Fruit fly (Drosophila melanogaster): ENCODE measurements around the gene mor.

Gene mor

dm6 chr3R:15984483-15985118 is 11.9 kb upstream of the mor start (continued):
- peak; percentile 55 for TF ChIP-seq ara (GFP tag; IDR thresholded peaks at IDR 0.05)
- peak; percentile 13 for TF ChIP-seq CG16863 (GFP tag; optimal IDR thresholded peaks at IDR 0.05)
- TF ChIP-seq PHDP (tag; optimal IDR thresholded peaks at IDR 0.05): peak; percentile 41
- peak; percentile 79 for TF ChIP-seq gem (tag; optimal IDR thresholded peaks at IDR 0.05)
- TF ChIP-seq nau (GFP tag; optimal IDR thresholded peaks at IDR 0.05): peak; percentile 12
- TF ChIP-seq CG16815 (GFP tag; optimal IDR thresholded peaks at IDR 0.05): peak; percentile 10
- TF ChIP-seq CG8924 (tag; optimal IDR thresholded peaks at IDR 0.05): peak; percentile 63
- peak; percentile 69 for TF ChIP-seq CG12391 (tag; optimal IDR thresholded peaks at IDR 0.05)
- TF ChIP-seq CG10366 (GFP tag; IDR thresholded peaks at IDR 0.05): peak; percentile 22; the same call in 1 of the 2 replicates
- TF ChIP-seq zf30C (GFP tag; optimal IDR thresholded peaks at IDR 0.05): peak; percentile 63
- peak; percentile 57 for TF ChIP-seq CoRest (tag; optimal IDR thresholded peaks at IDR 0.05)
- no peak for TF ChIP-seq prd (optimal IDR thresholded peaks at IDR 0.05)
- peak; percentile 64; the same call in 2 of the 3 replicates for TF ChIP-seq prd (GFP tag; IDR thresholded peaks at IDR 0.05)
- TF ChIP-seq CG2116 (GFP tag; optimal IDR thresholded peaks at IDR 0.05): no peak
- TF ChIP-seq nom (GFP tag; optimal IDR thresholded peaks at IDR 0.05): peak; percentile 94
- peak; percentile 41 for TF ChIP-seq exex (tag; optimal IDR thresholded peaks at IDR 0.05)
- peak; percentile 39 for TF ChIP-seq CG12659 (GFP tag; optimal IDR thresholded peaks at IDR 0.05)
- TF ChIP-seq ttk (GFP tag; IDR thresholded peaks at IDR 0.05): no peak; the same call in 1 of the 2 replicates
- TF ChIP-seq CG11695 (GFP tag; IDR thresholded peaks at IDR 0.05): no peak; the same call in 2 of the 3 replicates
- peak; percentile 77 for TF ChIP-seq Nf-YC (tag; optimal IDR thresholded peaks at IDR 0.05)
- 0 out of 2 replicates have a peak, but pooled peaks have one; percentile 17 for TF ChIP-seq nerfin-2 (GFP tag; IDR thresholded peaks at IDR 0.05; ENCODE audit: partially characterized antibody)
- TF ChIP-seq tap (tag; optimal IDR thresholded peaks at IDR 0.05): peak; percentile 11
- TF ChIP-seq danr (GFP tag; IDR thresholded peaks at IDR 0.05): 0 out of 2 replicates have a peak, but pooled peaks have one; percentile 19
- peak; percentile 66 for TF ChIP-seq Med (GFP tag)
- peak; percentile 66 for TF ChIP-seq CG4820 (GFP tag; optimal IDR thresholded peaks at IDR 0.05)
- no peak for TF ChIP-seq crc (GFP tag; optimal IDR thresholded peaks at IDR 0.05)
- no peak for TF ChIP-seq Ets97D (GFP tag; optimal IDR thresholded peaks at IDR 0.05)
- TF ChIP-seq so (GFP tag; IDR thresholded peaks at IDR 0.05): 0 out of 3 replicates have a peak, but pooled peaks have one; percentile 26
- TF ChIP-seq scrt (GFP tag; optimal IDR thresholded peaks at IDR 0.05): peak; percentile 4
- TF ChIP-seq CG11456 (GFP tag; IDR thresholded peaks at IDR 0.05): no peak
- TF ChIP-seq CG10979 (tag; optimal IDR thresholded peaks at IDR 0.05): peak; percentile 76
- TF ChIP-seq tgo (GFP tag; IDR thresholded peaks at IDR 0.05): peak; percentile 39; the same call in 2 of the 3 replicates
- TF ChIP-seq toy (GFP tag; IDR thresholded peaks at IDR 0.05): no peak
- peak; percentile 53 for TF ChIP-seq CG7556 (GFP tag; optimal IDR thresholded peaks at IDR 0.05)
- TF ChIP-seq lola (GFP tag; optimal IDR thresholded peaks at IDR 0.05): peak in 1 of 3 experiments; percentile 72
- TF ChIP-seq HLH3B (GFP tag; IDR thresholded peaks at IDR 0.05): 0 out of 2 replicates have a peak, but pooled peaks have one; percentile 31
- TF ChIP-seq BEAF-32 (GFP tag; optimal IDR thresholded peaks at IDR 0.05): no peak
- TF ChIP-seq bcd (GFP tag; optimal IDR thresholded peaks at IDR 0.05): peak; percentile 23
- no peak for TF ChIP-seq NC2β (GFP tag; optimal IDR thresholded peaks at IDR 0.05)
- peak; percentile 60 for TF ChIP-seq dysf (GFP tag; IDR thresholded peaks at IDR 0.05)
- TF ChIP-seq CG6272 (GFP tag; IDR thresholded peaks at IDR 0.05): no peak
- TF ChIP-seq btn (GFP tag; optimal IDR thresholded peaks at IDR 0.05): no peak
- TF ChIP-seq sna (GFP tag; IDR thresholded peaks at IDR 0.05; ENCODE audit: partially characterized antibody): no peak
- peak; percentile 73 for TF ChIP-seq CG18262 (tag; optimal IDR thresholded peaks at IDR 0.05)
- peak; percentile 78 for TF ChIP-seq Xrp1 (GFP tag; IDR thresholded peaks at IDR 0.05)
- peak; percentile 46; the same call in 1 of the 2 replicates for TF ChIP-seq CG17328 (GFP tag; IDR thresholded peaks at IDR 0.05)
- TF ChIP-seq nmo (GFP tag; optimal IDR thresholded peaks at IDR 0.05): peak; percentile 73
- TF ChIP-seq aop (GFP tag; IDR thresholded peaks at IDR 0.05): no peak
- peak; percentile 57 for TF ChIP-seq lmd (GFP tag; IDR thresholded peaks at IDR 0.05)

Data from whole organism, embryonic.